Worm (Caenorhabditis elegans): ENCODE data around the gene F11A10.6.
A peak's percentile ranks its signal among the peaks of the same experiment; 100 is the strongest.

- TF ChIP-seq pqm-1 (tag; optimal IDR thresholded peaks at IDR 0.05) (no peak), elt-3 (tag; optimal IDR thresholded peaks at IDR 0.05) (no peak), nhr-25 (tag; optimal IDR thresholded peaks at IDR 0.05) (no peak), nhr-11 (tag; optimal IDR thresholded peaks at IDR 0.05) (no peak), nhr-43 (tag; optimal IDR thresholded peaks at IDR 0.05; ENCODE audit: poor library complexity, severe bottlenecking) (no peak), zag-1 (tag; optimal IDR thresholded peaks at IDR 0.05) (no peak), nhr-76 (tag; optimal IDR thresholded peaks at IDR 0.05) (no peak), fkh-10 (GFP tag; optimal IDR thresholded peaks at IDR 0.05) (no peak), ceh-28 (tag; optimal IDR thresholded peaks at IDR 0.05) (no peak), pha-4 (tag; optimal IDR thresholded peaks at IDR 0.05) (peak; percentile 59), skn-1 (tag; optimal IDR thresholded peaks at IDR 0.05) (no peak), jun-1 (tag; optimal IDR thresholded peaks at IDR 0.05) (no peak), aly-2 (tag; optimal IDR thresholded peaks at IDR 0.05) (no peak), nfya-1 (tag; optimal IDR thresholded peaks at IDR 0.05; ENCODE audit: insufficient read depth) (peak; percentile 63)
These were observed 33.6 kb upstream of the F11A10.6 start, which contains the start of gene aly-3 for ce11 chrIV:12122874-12123664.

Data from whole organism, L3 larva.